Worm (Caenorhabditis elegans) whole organism, young adult: ENCODE data around the gene spp-21.

Experiments
- B0019.2 ChIP-seq: fragments of 200-800 bp; sonication (Bioruptor generic); conservative IDR thresholded peaks from 2 replicates; pipeline ENCODE4 v1.3.6; 2022; ENCODE audit warnings: missing genetic modification reagents, missing genetic modification characterization, missing compliant biosample characterization
- B0336.3 ChIP-seq: fragments of 200-800 bp; sonication (Bioruptor generic); IDR thresholded peaks from 2 replicates; pipeline ENCODE4 v1.3.6; 2022; ENCODE audit warnings: missing genetic modification characterization, missing compliant biosample characterization
- C06A6.2 ChIP-seq: fragments of 200-800 bp; sonication (Bioruptor generic); conservative IDR thresholded peaks from 2 replicates; pipeline ENCODE4 v1.3.6; 2022; ENCODE audit warnings: missing genetic modification characterization, missing compliant biosample characterization
- D2030.7 ChIP-seq: fragments of 200-800 bp; sonication (Bioruptor generic); IDR thresholded peaks from 2 replicates; pipeline ENCODE4 v1.3.6; 2022; ENCODE audit warnings: missing genetic modification reagents, missing genetic modification characterization, missing compliant biosample characterization
- F33H1.4 ChIP-seq: fragments of 200-800 bp; sonication (Bioruptor generic); IDR thresholded peaks from 2 replicates; pipeline ENCODE4 v1.3.6; 2022; ENCODE audit warnings: missing genetic modification reagents, missing genetic modification characterization, missing compliant biosample characterization
- F37B4.10 ChIP-seq: fragments of 200-800 bp; sonication (Bioruptor generic); IDR thresholded peaks from 2 replicates; pipeline ENCODE4 v1.3.6; 2022; ENCODE audit warnings: missing genetic modification characterization, missing compliant biosample characterization
- F52B5.7 ChIP-seq: sonication (generic microtip); optimal IDR thresholded peaks from 2 replicates; lab custom pipeline; 2016; ENCODE audit warnings: mild to moderate bottlenecking, missing genetic modification characterization, missing compliant biosample characterization
- K11D2.4 ChIP-seq: fragments of 200-800 bp; sonication (Bioruptor generic); IDR thresholded peaks from 2 replicates; pipeline ENCODE4 v1.3.6; 2022; ENCODE audit warnings: missing genetic modification reagents, missing genetic modification characterization, missing compliant biosample characterization
- K12H6.12 ChIP-seq: fragments of 200-800 bp; sonication (Bioruptor generic); optimal IDR thresholded peaks from 2 replicates; lab custom pipeline; 2018; ENCODE audit warnings: mild to moderate bottlenecking, missing genetic modification characterization, missing compliant biosample characterization
- T07F8.4 ChIP-seq: sonication (generic microtip); optimal IDR thresholded peaks from 2 replicates; lab custom pipeline; 2016; ENCODE audit warnings: mild to moderate bottlenecking, missing genetic modification characterization, moderate library complexity, missing compliant biosample characterization
- Y53G8AR.9 ChIP-seq: fragments of 200-800 bp; sonication (Bioruptor generic); conservative IDR thresholded peaks from 2 replicates; pipeline ENCODE4 v1.3.6; 2022; ENCODE audit warnings: missing genetic modification reagents, missing genetic modification characterization, missing compliant biosample characterization
- Y95B8A.8 ChIP-seq: fragments of 200-800 bp; sonication (Bioruptor generic); IDR thresholded peaks from 2 replicates; pipeline ENCODE4 v1.3.6; 2022; ENCODE audit warnings: missing genetic modification reagents, missing genetic modification characterization, missing compliant biosample characterization
- akir-1 ChIP-seq: fragments of 200-800 bp; sonication (Bioruptor generic); optimal IDR thresholded peaks from 2 replicates; lab custom pipeline; 2018; ENCODE audit warnings: mild to moderate bottlenecking, missing genetic modification characterization, moderate library complexity, missing compliant biosample characterization
- atf-7 ChIP-seq: sonication (generic microtip); optimal IDR thresholded peaks from 2 replicates; lab custom pipeline; 2017; ENCODE audit warnings: mild to moderate bottlenecking, missing genetic modification characterization, missing compliant biosample characterization
- athp-1 ChIP-seq: sonication (generic microtip); optimal IDR thresholded peaks from 2 replicates; lab custom pipeline; 2017; ENCODE audit warnings: mild to moderate bottlenecking, missing genetic modification characterization, missing compliant biosample characterization
- attf-5 ChIP-seq: fragments of 200-800 bp; sonication (Bioruptor generic); optimal IDR thresholded peaks from 2 replicates; lab custom pipeline; 2018; ENCODE audit warnings: mild to moderate bottlenecking, missing genetic modification characterization, missing compliant biosample characterization
- cebp-1 ChIP-seq, 2 experiments: fragments of 200-800 bp in 1 of 2; sonication (Bioruptor generic) in 1 of 2; sonication (generic microtip) in 1 of 2; IDR thresholded peaks in 1 of 2; optimal IDR thresholded peaks in 1 of 2; 2 replicates each; pipeline versions ENCODE4 v1.3.6 to Lab custom; 2017 to 2022; ENCODE audit warnings: missing compliant biosample characterization in 2 of 2, missing genetic modification characterization in 2 of 2, mild to moderate bottlenecking in 1 of 2, missing genetic modification reagents in 1 of 2, moderate library complexity in 1 of 2
- ceh-27 ChIP-seq: fragments of 200-800 bp; sonication (Bioruptor generic); optimal IDR thresholded peaks from 2 replicates; lab custom pipeline; 2018; ENCODE audit warnings: mild to moderate bottlenecking, missing genetic modification characterization, moderate library complexity, missing compliant biosample characterization
- chd-7 ChIP-seq: sonication (generic microtip); optimal IDR thresholded peaks from 2 replicates; lab custom pipeline; 2016; ENCODE audit warnings: mild to moderate bottlenecking, missing genetic modification characterization, moderate library complexity, missing compliant biosample characterization
- dox-1 ChIP-seq: fragments of 200-800 bp; sonication (Bioruptor generic); IDR thresholded peaks from 2 replicates; pipeline ENCODE4 v1.3.6; 2022; ENCODE audit warnings: missing genetic modification reagents, missing genetic modification characterization, missing compliant biosample characterization
- egl-44 ChIP-seq: fragments of 200-800 bp; sonication (Bioruptor generic); IDR thresholded peaks from 2 replicates; pipeline ENCODE4 v1.3.6; 2022; ENCODE audit warnings: missing genetic modification reagents, missing genetic modification characterization, missing compliant biosample characterization
- hmg-1.2 ChIP-seq: fragments of 200-800 bp; sonication (Bioruptor generic); IDR thresholded peaks from 2 replicates; pipeline ENCODE4 v1.3.6; 2022; ENCODE audit warnings: missing genetic modification reagents, missing genetic modification characterization, missing compliant biosample characterization
- hmg-20 ChIP-seq: fragments of 200-800 bp; sonication (Bioruptor generic); IDR thresholded peaks from 2 replicates; pipeline ENCODE4 v1.3.6; 2022; ENCODE audit warnings: missing genetic modification reagents, missing genetic modification characterization, missing compliant biosample characterization
- hsf-1 ChIP-seq: fragments of 200-800 bp; sonication (Bioruptor generic); IDR thresholded peaks from 2 replicates; pipeline ENCODE4 v1.3.6; 2022; ENCODE audit warnings: missing genetic modification reagents, missing genetic modification characterization, missing compliant biosample characterization
- let-526 ChIP-seq: fragments of 200-800 bp; sonication (Bioruptor generic); IDR thresholded peaks from 2 replicates; pipeline ENCODE4 v1.3.6; 2022; ENCODE audit warnings: missing genetic modification reagents, missing genetic modification characterization, missing compliant biosample characterization
- let-607 ChIP-seq, 2 experiments: fragments of 200-800 bp in 1 of 2; sonication (Bioruptor generic) in 1 of 2; sonication (generic microtip) in 1 of 2; optimal IDR thresholded peaks; 2 replicates each; lab custom pipeline; 2016 to 2018; ENCODE audit warnings: mild to moderate bottlenecking in 2 of 2, missing compliant biosample characterization in 2 of 2, missing genetic modification characterization in 2 of 2, moderate library complexity in 2 of 2, missing genotype in 1 of 2
- lin-26 ChIP-seq: fragments of 200-800 bp; sonication (Bioruptor generic); IDR thresholded peaks from 2 replicates; pipeline ENCODE4 v1.3.6; 2022; ENCODE audit warnings: missing genetic modification reagents, missing genetic modification characterization, missing compliant biosample characterization
- lin-40 ChIP-seq: sonication (generic microtip); optimal IDR thresholded peaks from 2 replicates; lab custom pipeline; 2016; ENCODE audit warnings: missing genetic modification characterization, mild to moderate bottlenecking, missing compliant biosample characterization, missing genotype, missing genetic modification reagents
- lir-1 ChIP-seq: fragments of 200-800 bp; sonication (Bioruptor generic); conservative IDR thresholded peaks from 2 replicates; pipeline ENCODE4 v1.3.6; 2022; ENCODE audit warnings: missing genetic modification reagents, missing genetic modification characterization, missing compliant biosample characterization
- madf-10 ChIP-seq: sonication (generic microtip); optimal IDR thresholded peaks from 2 replicates; lab custom pipeline; 2016; ENCODE audit warnings: mild to moderate bottlenecking, missing genetic modification characterization, missing compliant biosample characterization
- mcd-1 ChIP-seq: fragments of 200-800 bp; sonication (Bioruptor generic); IDR thresholded peaks from 2 replicates; pipeline ENCODE4 v1.3.6; 2022; ENCODE audit warnings: missing genetic modification reagents, missing genetic modification characterization, missing compliant biosample characterization
- mel-28 ChIP-seq: sonication (generic microtip); optimal IDR thresholded peaks from 2 replicates; lab custom pipeline; 2016; ENCODE audit warnings: borderline replicate concordance, mild to moderate bottlenecking, missing genetic modification characterization, missing compliant biosample characterization
- mes-4 ChIP-seq: sonication (generic microtip); optimal IDR thresholded peaks from 2 replicates; lab custom pipeline; 2016; ENCODE audit warnings: missing genotype, missing genetic modification characterization, missing compliant biosample characterization
- mxl-1 ChIP-seq: sonication (generic microtip); optimal IDR thresholded peaks from 2 replicates; lab custom pipeline; 2016; ENCODE audit warnings: missing genetic modification characterization, missing compliant biosample characterization
- nfyb-1 ChIP-seq: fragments of 200-800 bp; sonication (Bioruptor generic); IDR thresholded peaks from 2 replicates; pipeline ENCODE4 v1.3.6; 2022; ENCODE audit warnings: missing genetic modification reagents, missing genetic modification characterization, missing compliant biosample characterization
- nhr-80 ChIP-seq: sonication (generic microtip); optimal IDR thresholded peaks from 2 replicates; lab custom pipeline; 2016; ENCODE audit warnings: missing genetic modification characterization, missing compliant biosample characterization
- nhr-90 ChIP-seq: sonication (generic microtip); optimal IDR thresholded peaks from 2 replicates; lab custom pipeline; 2016; ENCODE audit warnings: missing genotype, mild to moderate bottlenecking, missing genetic modification characterization, missing compliant biosample characterization
- rcor-1 ChIP-seq: fragments of 200-800 bp; sonication (Bioruptor generic); IDR thresholded peaks from 2 replicates; pipeline ENCODE4 v1.3.6; 2022; ENCODE audit warnings: missing genetic modification reagents, missing genetic modification characterization, missing compliant biosample characterization
- rec-8 ChIP-seq, 2 experiments: sonication (generic microtip); optimal IDR thresholded peaks; 2 replicates each; lab custom pipeline; 2016; ENCODE audit warnings: mild to moderate bottlenecking in 2 of 2, missing genetic modification characterization in 2 of 2, missing genetic modification reagents in 2 of 2, missing genotype in 2 of 2, missing biosample characterization in 1 of 2, missing compliant biosample characterization in 1 of 2, moderate library complexity in 1 of 2
- snpc-4 ChIP-seq, 5 experiments: fragments of 150-350 bp in 1 of 5; sonication (generic microtip) in 4 of 5; optimal IDR thresholded peaks; 2 replicates each; lab custom pipeline; 2014 to 2018; ENCODE audit warnings: missing genetic modification characterization in 5 of 5, missing biosample characterization in 3 of 5, antibody characterized with exemption in 2 of 5, mild to moderate bottlenecking in 2 of 5, missing compliant biosample characterization in 2 of 5, missing genotype in 2 of 5, moderate library complexity in 2 of 5, missing genetic modification reagents in 1 of 5
- somi-1 ChIP-seq: fragments of 200-800 bp; sonication (Bioruptor generic); optimal IDR thresholded peaks from 2 replicates; lab custom pipeline; 2018; ENCODE audit warnings: mild to moderate bottlenecking, missing genetic modification characterization, missing compliant biosample characterization
- tbx-9 ChIP-seq: sonication (generic microtip); optimal IDR thresholded peaks from 2 replicates; lab custom pipeline; 2016; ENCODE audit warnings: borderline replicate concordance, missing genetic modification characterization, inconsistent platforms, missing compliant biosample characterization
- tlf-1 ChIP-seq: fragments of 200-800 bp; sonication (Bioruptor generic); optimal IDR thresholded peaks from 2 replicates; lab custom pipeline; 2018; ENCODE audit warnings: mild to moderate bottlenecking, missing genetic modification characterization, missing compliant biosample characterization
- ztf-22 ChIP-seq: fragments of 200-800 bp; sonication (Bioruptor generic); optimal IDR thresholded peaks from 2 replicates; lab custom pipeline; 2018; ENCODE audit warnings: mild to moderate bottlenecking, missing genetic modification characterization, moderate library complexity, missing compliant biosample characterization
- ztf-26 ChIP-seq: sonication (generic microtip); optimal IDR thresholded peaks from 2 replicates; lab custom pipeline; 2017; ENCODE audit warnings: missing genetic modification characterization, missing compliant biosample characterization

spp-21 gene

ce11 chrX:11471893-11472292 is 18.0 kb upstream of the spp-21 start (continued):
- TF ChIP-seq nhr-90 = peak; percentile 22
- TF ChIP-seq B0019.2 (GFP tag; lab: Robert Waterston, UW) = no peak
- peak; percentile 46; the same call in 1 of the 2 replicates for TF ChIP-seq lin-26 (GFP tag; lab: Robert Waterston, UW)
- TF ChIP-seq rcor-1 (GFP tag; lab: Robert Waterston, UW) = no peak
- TF ChIP-seq mxl-1 (tag; lab: Kevin White, UChicago) = no peak
- TF ChIP-seq madf-10 (tag; lab: Kevin White, UChicago) = peak; percentile 74
- TF ChIP-seq chd-7 = peak; percentile 66
- no peak for TF ChIP-seq snpc-4 (GFP tag; optimal IDR thresholded peaks at IDR 0.05; lab: Kevin White, UChicago)
- peak in 2 of 4 experiments; percentile 22 to 43 for TF ChIP-seq snpc-4 (tag; optimal IDR thresholded peaks at IDR 0.05; lab: Kevin White, UChicago)
- TF ChIP-seq T07F8.4 (tag; lab: Kevin White, UChicago) = no peak
- peak; percentile 45 for TF ChIP-seq ztf-22 (GFP tag; lab: Kevin White, UChicago)
- TF ChIP-seq mcd-1 (GFP tag; lab: Robert Waterston, UW) = 0 out of 2 replicates have a peak, but pooled peaks have one; percentile 18
- peak; percentile 30; the same call in 1 of the 2 replicates for TF ChIP-seq dox-1 (GFP tag; lab: Robert Waterston, UW)
- peak; percentile 35 for TF ChIP-seq atf-7 (tag; lab: Kevin White, UChicago)
- peak; percentile 57 for TF ChIP-seq tlf-1
- peak; percentile 38 for TF ChIP-seq nhr-80 (tag; lab: Kevin White, UChicago)
- peak; percentile 33 for TF ChIP-seq K12H6.12 (tag; lab: Kevin White, UChicago)
- TF ChIP-seq C06A6.2 = peak; percentile 51; the same call in 1 of the 2 replicates
- peak; percentile 70; the same call in 1 of the 2 replicates for TF ChIP-seq K11D2.4 (GFP tag; lab: Robert Waterston, UW)
- 0 out of 2 replicates have a peak, but pooled peaks have one; percentile 45 for TF ChIP-seq hsf-1 (GFP tag; lab: Robert Waterston, UW)
- peak; percentile 53 for TF ChIP-seq lin-40 (tag; lab: Kevin White, UChicago)
- TF ChIP-seq Y53G8AR.9 = 0 out of 2 replicates have a peak, but pooled peaks have one; percentile 32
- no peak for TF ChIP-seq cebp-1 (GFP tag; IDR thresholded peaks at IDR 0.05; lab: Robert Waterston, UW)
- TF ChIP-seq cebp-1 (tag; optimal IDR thresholded peaks at IDR 0.05; lab: Kevin White, UChicago) = peak; percentile 71
- TF ChIP-seq ceh-27 (GFP tag; lab: Kevin White, UChicago) = peak; percentile 93
- TF ChIP-seq nfyb-1 (GFP tag; lab: Robert Waterston, UW) = peak; percentile 79
- no peak for TF ChIP-seq mes-4
- TF ChIP-seq let-607 (tag; optimal IDR thresholded peaks at IDR 0.05; lab: Kevin White, UChicago) = peak in 1 of 2 experiments; percentile 44
- TF ChIP-seq hmg-20 (GFP tag; lab: Robert Waterston, UW) = no peak
- 0 out of 2 replicates have a peak, but pooled peaks have one; percentile 68 for TF ChIP-seq F37B4.10 (GFP tag; lab: Robert Waterston, UW)
- TF ChIP-seq tbx-9 (tag; lab: Kevin White, UChicago) = no peak
- TF ChIP-seq egl-44 = 0 out of 2 replicates have a peak, but pooled peaks have one; percentile 31
- no peak; the same call in 1 of the 2 replicates for TF ChIP-seq lir-1 (GFP tag; lab: Robert Waterston, UW)
- TF ChIP-seq F33H1.4 (GFP tag; lab: Robert Waterston, UW) = no peak
- peak; percentile 83 for TF ChIP-seq somi-1 (GFP tag; lab: Kevin White, UChicago)
- TF ChIP-seq F52B5.7 (tag; lab: Kevin White, UChicago) = peak; percentile 45
- TF ChIP-seq hmg-1.2 = peak; percentile 44
- no peak for TF ChIP-seq attf-5
- TF ChIP-seq D2030.7 = no peak
- peak; percentile 2 for TF ChIP-seq ztf-26 (tag; lab: Kevin White, UChicago)
- peak; percentile 9 for TF ChIP-seq athp-1 (tag; lab: Kevin White, UChicago)
- no peak for TF ChIP-seq rec-8 (tag; optimal IDR thresholded peaks at IDR 0.05; lab: Kevin White, UChicago)
- peak; percentile 44; the same call in 1 of the 2 replicates for TF ChIP-seq B0336.3 (GFP tag; lab: Robert Waterston, UW)
- TF ChIP-seq akir-1 = no peak
- 0 out of 2 replicates have a peak, but pooled peaks have one; percentile 34 for TF ChIP-seq let-526 (GFP tag; lab: Robert Waterston, UW)
- TF ChIP-seq mel-28 (tag; lab: Kevin White, UChicago) = no peak
- TF ChIP-seq Y95B8A.8 = peak; percentile 71; the same call in 1 of the 2 replicates
